Fruit fly (Drosophila melanogaster) whole organism: ENCODE results near the gene Wdr59.

Experiments used
- CG8478 ChIP-seq: fragments of >200 bp; optimal IDR thresholded peaks from 2 replicates; lab custom pipeline; 2018; ENCODE audit warnings: inconsistent platforms
- Dll ChIP-seq: fragments of >200 bp; optimal IDR thresholded peaks from 2 replicates; lab custom pipeline; 2017
- EcR ChIP-seq, 2 experiments: fragments of >200 bp; optimal IDR thresholded peaks; 2 replicates each; lab custom pipeline; 2017; ENCODE audit warnings: missing biosample characterization in 2 of 2, missing genetic modification characterization in 2 of 2, missing genetic modification reagents in 2 of 2
- pan ChIP-seq: fragments of >200 bp; optimal IDR thresholded peaks from 2 replicates; lab custom pipeline; 2017
- psq ChIP-seq: fragments of >200 bp; optimal IDR thresholded peaks from 2 replicates; lab custom pipeline; 2017
- usp ChIP-seq: fragments of >200 bp; optimal IDR thresholded peaks from 2 replicates; lab custom pipeline; 2017; ENCODE audit warnings: missing biosample characterization, missing genetic modification characterization, mixed read lengths

Gene Wdr59

DNA sequence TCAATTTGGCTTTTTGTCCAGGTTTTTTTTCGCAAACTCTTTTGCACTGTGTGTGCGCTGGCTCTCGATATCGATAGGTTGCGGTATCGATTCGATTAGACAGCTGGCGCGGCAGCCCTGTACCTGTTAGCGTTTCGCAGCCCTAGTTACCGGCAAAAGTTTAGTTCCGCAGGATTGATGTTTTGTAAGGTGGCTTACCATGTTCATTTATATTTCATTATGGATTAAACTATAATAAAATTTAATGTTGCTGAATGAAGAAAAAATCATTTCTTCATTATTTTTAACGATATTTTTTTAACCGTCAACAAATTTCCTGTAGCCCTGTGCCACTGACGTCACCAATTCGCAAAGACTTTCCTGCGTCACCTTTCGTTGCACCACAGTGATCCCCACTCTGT lies 15.3 kb downstream of the Wdr59 start, which contains the start of gene Reps:
Gene Reps (minus strand): TSS at position 84 of the 401 bp plus-strand sequence.
- TF ChIP-seq EcR (GFP tag; optimal IDR thresholded peaks at IDR 0.05; lab: Kevin White, UChicago) (no peak), pan (lab: Kevin White, UChicago) (no peak), psq (lab: Kevin White, UChicago) (no peak), CG8478 (no peak), usp (GFP tag; lab: Kevin White, UChicago) (no peak), Dll (lab: Kevin White, UChicago) (no peak)

DNA sequence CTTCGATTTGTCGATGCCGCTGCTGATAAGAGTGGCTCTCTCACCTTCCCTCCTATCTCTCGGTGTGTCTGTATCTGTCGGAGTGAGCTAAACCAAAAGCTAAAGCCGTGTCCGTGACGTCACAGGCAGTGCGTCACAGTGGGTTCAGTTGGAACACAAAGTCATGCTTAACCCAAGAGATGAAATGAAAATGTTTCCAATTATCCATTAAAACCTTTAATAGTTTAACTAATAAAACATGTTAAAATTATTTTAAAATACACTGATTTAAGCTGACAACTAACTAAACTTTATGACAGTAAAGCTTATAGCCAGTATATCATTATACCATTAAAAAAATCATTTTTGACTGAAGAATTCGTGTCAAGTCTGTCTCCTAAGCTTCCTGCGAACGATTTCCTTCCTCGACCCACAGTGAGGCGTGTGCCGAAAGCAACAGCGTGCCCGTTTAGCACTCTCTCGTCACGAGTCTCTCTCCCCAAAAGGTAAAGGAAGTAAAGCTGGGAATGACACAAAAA lies 21.8 kb downstream of the Wdr59 start, which contains the start of gene Idua:
Gene Idua (minus strand): TSS at position 51 of the 518 bp plus-strand sequence.
- TF ChIP-seq EcR (GFP tag; optimal IDR thresholded peaks at IDR 0.05; lab: Kevin White, UChicago): no peak
- no peak for TF ChIP-seq psq (lab: Kevin White, UChicago)
- TF ChIP-seq CG8478: no peak
- no peak for TF ChIP-seq Dll (lab: Kevin White, UChicago)
- no peak for TF ChIP-seq pan (lab: Kevin White, UChicago)
- no peak for TF ChIP-seq usp (GFP tag; lab: Kevin White, UChicago)

- no peak for TF ChIP-seq Dll (lab: Kevin White, UChicago)
- TF ChIP-seq pan (lab: Kevin White, UChicago): no peak
- TF ChIP-seq EcR (GFP tag; optimal IDR thresholded peaks at IDR 0.05; lab: Kevin White, UChicago): no peak
- no peak for TF ChIP-seq CG8478
- TF ChIP-seq usp (GFP tag; lab: Kevin White, UChicago): no peak
- TF ChIP-seq psq (lab: Kevin White, UChicago): no peak
Measured at dm6 chr2L:11113714-11114113, 22.5 kb downstream of the Wdr59 start, which contains the start of gene Gr32a. Gr32a (plus strand) TSS chr2L:11114014.

DNA sequence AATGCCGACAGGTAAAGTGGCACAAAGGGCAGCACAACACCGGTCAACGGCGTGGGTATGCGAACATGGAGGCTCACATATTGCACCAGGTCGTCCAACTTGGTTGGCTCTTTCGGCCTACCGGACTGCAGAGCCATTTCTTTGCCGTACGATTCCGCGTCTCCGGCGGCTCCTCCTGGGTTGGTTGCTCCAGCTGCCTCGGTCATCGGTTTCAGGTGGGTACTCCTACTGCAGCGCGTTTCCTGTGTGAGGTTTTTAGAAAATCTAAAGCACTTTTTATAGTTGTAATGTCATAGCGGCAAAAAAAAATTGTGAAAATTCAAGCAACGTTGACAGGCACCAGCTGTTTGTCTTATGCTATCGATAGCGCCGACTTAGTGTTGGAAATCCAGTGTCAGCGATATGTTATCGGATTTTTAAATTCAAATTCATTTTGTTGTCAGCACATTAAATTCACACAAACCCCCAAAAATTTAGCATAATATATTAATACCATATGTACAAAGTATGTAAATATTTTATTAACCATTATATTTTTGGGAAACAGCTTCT lies 28.8 kb downstream of the Wdr59 start, which contains the start of gene CG6230:
Gene CG6230 (minus strand): TSS at position 354 of the 552 bp plus-strand sequence.
- TF ChIP-seq CG8478: no peak
- TF ChIP-seq Dll (lab: Kevin White, UChicago): no peak

DNA sequence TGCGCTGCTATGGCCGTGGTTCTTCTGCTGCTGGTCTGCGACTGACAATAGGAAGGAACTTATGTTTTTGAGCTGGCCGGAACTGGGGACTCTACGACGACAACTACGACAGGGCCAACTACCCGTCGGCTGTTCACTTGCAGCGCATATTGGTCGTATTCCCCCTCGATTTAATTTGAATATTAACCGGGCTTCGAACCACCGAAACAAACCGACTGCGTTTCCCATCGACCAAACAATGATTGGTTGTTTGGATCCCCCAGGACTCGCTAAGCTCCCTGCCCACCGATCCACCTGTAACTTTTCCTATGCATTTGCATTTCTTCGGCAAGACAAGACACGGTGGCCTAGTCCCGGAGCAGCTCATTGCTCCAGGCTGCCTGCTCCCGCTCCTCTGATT lies 30.4 kb downstream of the Wdr59 start, which contains the start of gene Dnaaf4:
Gene Dnaaf4 (minus strand): TSS at position 101 of the 400 bp plus-strand sequence.
- TF ChIP-seq Dll (lab: Kevin White, UChicago): no peak
- TF ChIP-seq usp (GFP tag; lab: Kevin White, UChicago): no peak
- TF ChIP-seq psq (lab: Kevin White, UChicago): no peak
- TF ChIP-seq EcR (GFP tag; optimal IDR thresholded peaks at IDR 0.05; lab: Kevin White, UChicago): no peak
- no peak for TF ChIP-seq pan (lab: Kevin White, UChicago)
- no peak for TF ChIP-seq CG8478

dm6 chr2L:11123499-11123898 lies 32.3 kb downstream of the Wdr59 start, which contains the start of the genes Csl4 and Nup160:
Csl4 (minus strand) TSS chr2L:11123567.
Nup160 (plus strand) TSS chr2L:11123777.
- TF ChIP-seq EcR (GFP tag; optimal IDR thresholded peaks at IDR 0.05; lab: Kevin White, UChicago): no peak
- no peak for TF ChIP-seq psq (lab: Kevin White, UChicago)

DNA sequence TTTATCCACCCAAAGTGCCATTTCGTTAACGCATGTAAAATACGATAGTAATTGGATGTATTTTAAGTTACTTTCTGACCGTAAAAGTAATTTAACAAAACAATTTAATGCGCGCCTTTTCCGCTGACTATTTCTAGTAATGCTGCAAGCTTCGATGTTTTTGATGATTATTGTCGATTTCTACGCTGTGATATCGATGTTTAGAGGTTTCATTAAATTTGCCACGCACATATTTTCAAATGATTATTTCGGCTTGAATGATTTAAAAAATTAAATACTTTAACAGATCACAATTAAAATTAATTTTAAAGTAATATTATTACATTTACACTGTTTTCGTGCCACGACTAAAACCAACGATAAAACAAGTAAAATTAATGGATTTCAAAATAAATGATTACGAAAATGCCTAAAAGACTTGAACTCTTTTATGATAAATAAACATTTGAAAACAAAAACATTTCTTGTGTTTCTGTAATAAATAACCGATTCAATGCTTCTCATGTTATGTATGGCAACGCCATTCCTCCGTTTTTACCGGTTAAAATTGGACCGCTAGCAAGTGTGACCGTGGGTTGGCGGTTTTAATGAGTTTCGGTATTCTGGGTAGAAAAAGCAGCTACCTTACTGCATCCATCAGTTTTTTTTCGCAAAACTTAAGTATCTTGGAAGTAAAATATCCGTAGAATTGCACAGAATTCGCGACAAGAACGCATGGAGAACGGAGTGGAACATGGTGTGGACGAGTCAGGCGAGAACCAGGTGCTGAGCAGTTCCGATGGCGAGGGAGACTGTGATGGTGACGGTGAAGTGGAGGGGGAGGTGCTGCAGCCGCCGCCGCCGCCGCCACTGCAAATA lies 39.1 kb downstream of the Wdr59 start, which contains the start of the genes RfC38 and CG4751:
Gene RfC38 (minus strand): TSS at position 495 of the 858 bp plus-strand sequence.
Gene CG4751 (plus strand): TSS at position 587 of the 858 bp plus-strand sequence.
- TF ChIP-seq usp (GFP tag; lab: Kevin White, UChicago) (no peak), CG8478 (no peak), Dll (lab: Kevin White, UChicago) (no peak)

DNA sequence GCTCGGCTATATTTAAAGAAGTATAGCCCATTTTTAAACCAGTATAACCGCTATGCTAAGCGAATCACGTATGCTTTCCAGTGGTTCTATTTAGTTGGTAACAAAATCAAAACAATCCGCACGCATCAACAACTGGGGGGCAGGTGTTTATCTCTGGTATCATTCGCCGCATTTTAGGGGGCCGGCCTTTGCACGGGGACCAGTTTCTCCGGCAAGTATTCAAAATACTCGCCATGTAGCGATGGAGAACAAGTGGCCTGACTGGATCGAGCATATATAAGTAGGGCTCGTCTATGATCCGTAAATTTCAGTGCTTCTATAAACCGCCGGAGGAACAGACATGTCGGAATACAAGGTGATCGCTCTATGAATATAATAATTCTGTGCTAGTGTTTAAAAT lies 44.8 kb downstream of the Wdr59 start, which contains the start of gene hgo:
Gene hgo (plus strand): TSS at position 301 of the 400 bp plus-strand sequence.
- TF ChIP-seq CG8478: no peak
- no peak for TF ChIP-seq usp (GFP tag; lab: Kevin White, UChicago)
- no peak for TF ChIP-seq EcR (GFP tag; optimal IDR thresholded peaks at IDR 0.05; lab: Kevin White, UChicago)
- no peak for TF ChIP-seq pan (lab: Kevin White, UChicago)
- no peak for TF ChIP-seq Dll (lab: Kevin White, UChicago)
- no peak for TF ChIP-seq psq (lab: Kevin White, UChicago)
